Worm (Caenorhabditis elegans): ENCODE results near the gene ZK355.8.

Gene ZK355.8

DNA sequence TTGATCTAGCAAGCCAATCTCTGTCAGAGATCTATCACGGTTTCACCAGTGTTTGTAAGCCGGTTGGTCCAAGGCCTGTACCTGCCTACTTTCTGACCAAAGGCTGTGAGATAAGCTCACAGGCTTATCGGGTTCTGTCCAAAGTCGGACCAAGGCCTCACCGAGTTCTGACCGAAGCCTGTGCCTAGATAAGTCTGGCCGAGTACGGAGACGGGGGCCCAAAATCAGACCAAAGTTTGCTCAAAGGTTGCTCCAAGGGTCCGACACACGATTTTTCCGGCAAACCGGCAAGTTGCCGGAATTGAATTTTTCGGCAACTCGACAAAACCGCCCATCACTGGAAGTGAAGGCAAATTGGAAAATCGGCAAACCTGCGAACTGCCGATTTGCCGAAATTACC lies 4.0 kb downstream of the ZK355.8 start:
- no peak for TF ChIP-seq ztf-18 (tag; optimal IDR thresholded peaks at IDR 0.05)
- TF ChIP-seq zfh-2 (GFP tag; conservative IDR thresholded peaks at IDR 0.05): peak; percentile 62; the same call in 1 of the 2 replicates

DNA sequence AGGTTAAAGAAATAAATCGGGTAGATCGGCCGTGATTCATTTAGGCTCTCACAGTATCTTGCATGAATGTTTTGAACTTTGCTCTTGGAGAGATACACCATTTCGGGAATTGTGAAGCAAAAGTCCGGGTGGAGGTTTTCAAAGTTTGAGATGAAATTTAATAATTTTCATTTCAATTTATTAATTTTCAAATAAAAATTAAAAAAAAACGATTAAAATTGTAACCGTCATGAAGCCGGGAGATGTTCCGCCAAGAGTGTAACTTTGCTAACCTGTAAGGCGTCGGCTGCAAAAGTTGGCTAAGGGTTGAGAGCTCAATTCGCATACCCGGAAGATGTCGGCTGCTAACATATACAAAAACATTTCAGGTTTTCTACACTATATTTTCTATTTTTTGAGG lies 6.8 kb downstream of the ZK355.8 start, which contains the start of gene irld-67:
Gene irld-67, minus strand, starts transcription at position 101 of the 400 bp plus-strand sequence.
- TF ChIP-seq ceh-27 (GFP tag; optimal IDR thresholded peaks at IDR 0.05) (no peak), D2030.7 (GFP tag; IDR thresholded peaks at IDR 0.05) (no peak), F55B11.4 (tag; optimal IDR thresholded peaks at IDR 0.05; ENCODE audit: borderline replicate concordance, insufficient read depth) (no peak), pha-4 (tag; optimal IDR thresholded peaks at IDR 0.05) (no peak), snpc-1.3 (tag; optimal IDR thresholded peaks at IDR 0.05; ENCODE audit: insufficient read depth) (no peak)

DNA sequence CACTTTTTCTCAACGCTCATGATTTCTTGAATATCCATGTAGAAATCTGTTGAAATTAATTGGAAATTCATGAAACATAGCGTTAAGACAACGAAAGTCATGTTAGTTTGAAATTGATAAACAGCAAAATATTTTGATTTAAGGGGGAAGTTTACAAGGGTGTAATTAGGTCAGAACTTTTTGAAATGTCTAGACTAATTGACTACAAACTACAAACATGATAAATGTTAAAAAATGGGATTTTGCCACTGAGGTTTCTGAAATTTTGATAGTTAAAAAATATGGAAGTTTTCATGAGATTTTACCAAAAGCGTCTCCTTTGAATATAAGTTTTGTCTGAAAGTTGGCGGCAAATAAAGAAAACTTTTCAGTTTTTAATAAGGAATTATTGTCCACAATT lies 10.2 kb downstream of the ZK355.8 start, which contains the start of gene irld-65:
Gene irld-65, minus strand, starts transcription at position 101 of the 400 bp plus-strand sequence.
- TF ChIP-seq dpff-1 (tag; optimal IDR thresholded peaks at IDR 0.05): no peak
- no peak for TF ChIP-seq hsf-1 (GFP tag; IDR thresholded peaks at IDR 0.05)
- TF ChIP-seq ama-1 (optimal IDR thresholded peaks at IDR 0.05): no peak
- no peak for TF ChIP-seq ama-1 (GFP tag; optimal IDR thresholded peaks at IDR 0.05)
- no peak for TF ChIP-seq hrde-1 (tag; optimal IDR thresholded peaks at IDR 0.05; ENCODE audit: borderline replicate concordance)
- TF ChIP-seq egl-18 (GFP tag; IDR thresholded peaks at IDR 0.05): no peak
- no peak for TF ChIP-seq ccch-3 (GFP tag; optimal IDR thresholded peaks at IDR 0.05)
- no peak for TF ChIP-seq ztf-18 (tag; optimal IDR thresholded peaks at IDR 0.05)

DNA sequence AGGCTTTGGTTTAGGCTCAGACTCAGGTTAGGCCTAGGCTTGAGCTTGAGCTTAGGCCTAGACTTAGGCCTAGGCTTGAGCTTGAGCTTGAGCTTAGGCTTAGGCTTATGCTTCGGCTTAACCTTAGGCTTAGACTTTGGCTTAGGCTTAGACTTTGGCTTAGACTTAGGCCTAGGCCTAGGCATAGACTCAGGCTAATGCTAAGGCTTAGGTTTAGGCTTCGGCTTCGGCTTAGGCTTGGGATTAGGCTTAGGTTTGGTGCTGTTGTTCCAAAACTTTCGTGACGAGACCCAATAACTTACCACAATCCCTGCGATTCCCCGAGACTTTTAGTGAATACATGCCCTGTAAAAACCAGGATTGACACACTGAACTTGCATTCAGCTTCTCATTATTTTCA lies 12.1 kb downstream of the ZK355.8 start:
- TF ChIP-seq lin-26 (GFP tag; IDR thresholded peaks at IDR 0.05) (0 out of 2 replicates have a peak, but pooled peaks have one; percentile 51), somi-1 (GFP tag; optimal IDR thresholded peaks at IDR 0.05) (no peak)

DNA sequence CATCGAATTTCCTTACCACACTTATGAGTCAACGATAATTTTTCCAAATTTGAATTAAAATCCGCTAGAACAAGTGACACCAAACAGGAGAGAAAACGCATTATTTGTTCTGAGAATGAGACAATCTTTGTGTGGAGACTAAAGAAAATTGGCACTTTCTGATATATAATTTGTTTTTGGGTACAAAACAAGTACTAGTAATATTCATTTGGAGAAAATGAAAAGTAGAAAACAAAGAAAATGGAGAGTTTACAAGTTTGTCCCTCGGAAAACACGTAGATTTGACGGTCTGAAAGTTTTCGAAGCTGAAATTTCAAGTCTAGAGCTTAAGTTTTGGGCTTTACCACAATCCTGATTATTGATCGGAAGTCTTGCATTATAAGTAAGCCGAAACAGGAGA lies 13.1 kb downstream of the ZK355.8 start, which contains the start of gene irld-66:
Gene irld-66, minus strand, starts transcription at position 101 of the 400 bp plus-strand sequence.
- TF ChIP-seq C06A6.2 (GFP tag; conservative IDR thresholded peaks at IDR 0.05) (no peak), lin-26 (GFP tag; IDR thresholded peaks at IDR 0.05) (no peak), C17E4.6 (GFP tag; IDR thresholded peaks at IDR 0.05) (no peak)

- TF ChIP-seq akir-1 (GFP tag; optimal IDR thresholded peaks at IDR 0.05) (no peak), C17E4.6 (GFP tag; IDR thresholded peaks at IDR 0.05) (no peak), lsy-27 (tag; optimal IDR thresholded peaks at IDR 0.05; ENCODE audit: borderline replicate concordance, insufficient read depth) (no peak), D2030.7 (GFP tag; IDR thresholded peaks at IDR 0.05) (no peak), pbrm-1 (GFP tag; IDR thresholded peaks at IDR 0.05) (no peak), nfyb-1 (GFP tag; IDR thresholded peaks at IDR 0.05) (no peak), ceh-40 (GFP tag; IDR thresholded peaks at IDR 0.05) (no peak), ztf-6 (GFP tag; IDR thresholded peaks at IDR 0.05) (no peak), snpc-1.1 (tag; optimal IDR thresholded peaks at IDR 0.05; ENCODE audit: insufficient read depth) (no peak), mel-28 (tag; optimal IDR thresholded peaks at IDR 0.05; ENCODE audit: borderline replicate concordance) (no peak), hlh-12 (tag; optimal IDR thresholded peaks at IDR 0.05) (no peak), unc-130 (GFP tag; optimal IDR thresholded peaks at IDR 0.05) (no peak), tbx-9 (tag; optimal IDR thresholded peaks at IDR 0.05; ENCODE audit: borderline replicate concordance) (no peak), ceh-91 (GFP tag; IDR thresholded peaks at IDR 0.05) (no peak), sea-2 (GFP tag; IDR thresholded peaks at IDR 0.05) (no peak), F39B2.1 (GFP tag; IDR thresholded peaks at IDR 0.05) (no peak), madf-3 (GFP tag; IDR thresholded peaks at IDR 0.05) (no peak), lsl-1 (GFP tag; optimal IDR thresholded peaks at IDR 0.05) (no peak), Y67H2A.10 (GFP tag; conservative IDR thresholded peaks at IDR 0.05) (no peak)
Measured at ce11 chrII:2943966-2944365, 16.4 kb downstream of the ZK355.8 start, which contains the start of the genes irld-50 and irld-49. Gene irld-50 (minus strand): TSS chrII:2944066. Gene irld-49 (plus strand): TSS chrII:2944176.
